Worm (Caenorhabditis elegans) whole organism, L4 larva: ENCODE results near the gene H35N09.2.
A peak's percentile ranks its signal among the peaks of the same experiment; 100 is the strongest.

Source experiments
- D1046.2 ChIP-seq: fragments of 200-800 bp; sonication (Bioruptor generic); IDR thresholded peaks from 2 replicates; pipeline ENCODE4 v1.3.6; 2022; ENCODE audit warnings: missing genetic modification characterization, missing compliant biosample characterization
- F10B5.3 ChIP-seq: sonication (generic microtip); optimal IDR thresholded peaks from 2 replicates; lab custom pipeline; 2016; ENCODE audit warnings: mild to moderate bottlenecking, missing genetic modification characterization, missing compliant biosample characterization
- F37D6.2 ChIP-seq: sonication (generic microtip); optimal IDR thresholded peaks from 2 replicates; lab custom pipeline; 2016; ENCODE audit warnings: mild to moderate bottlenecking, missing genetic modification characterization, missing compliant biosample characterization
- F44E2.7 ChIP-seq: fragments of 200-800 bp; sonication (Bioruptor generic); IDR thresholded peaks from 2 replicates; pipeline ENCODE4 v2.1.2; 2022; ENCODE audit warnings: missing genetic modification characterization, missing compliant biosample characterization
- F49E8.2 ChIP-seq: sonication (generic microtip); optimal IDR thresholded peaks from 2 replicates; lab custom pipeline; 2016; ENCODE audit warnings: missing compliant biosample characterization, mild to moderate bottlenecking, missing genetic modification characterization, borderline replicate concordance
- R02D3.7 ChIP-seq: fragments of 150-350 bp; sonication (generic microtip); optimal IDR thresholded peaks from 3 replicates; lab custom pipeline; 2014; ENCODE audit warnings: missing biosample characterization, missing genetic modification characterization
- Y105C5A.15 ChIP-seq: fragments of 200-800 bp; sonication (Bioruptor generic); IDR thresholded peaks from 2 replicates; pipeline ENCODE4 v1.3.6; 2022; ENCODE audit warnings: missing genetic modification characterization, missing compliant biosample characterization
- ZK337.2 ChIP-seq: fragments of 200-800 bp; sonication (Bioruptor generic); IDR thresholded peaks from 2 replicates; pipeline ENCODE4 v1.3.6; 2022; ENCODE audit warnings: missing genetic modification reagents, missing genetic modification characterization, missing compliant biosample characterization
- ZK546.5 ChIP-seq, 2 experiments: sonication (generic microtip); optimal IDR thresholded peaks; 2 replicates each; lab custom pipeline; 2017; ENCODE audit warnings: missing biosample characterization in 2 of 2, missing genetic modification characterization in 2 of 2
- aha-1 ChIP-seq: fragments of 150-350 bp; peaks from one replicate; lab custom pipeline; 2014; ENCODE audit warnings: missing biosample characterization, missing genetic modification characterization
- attf-4 ChIP-seq: sonication (generic microtip); optimal IDR thresholded peaks from 3 replicates; lab custom pipeline; 2017; ENCODE audit warnings: missing biosample characterization, missing genetic modification characterization
- ceh-20 ChIP-seq: fragments of 200-800 bp; sonication (Bioruptor generic); IDR thresholded peaks from 2 replicates; pipeline ENCODE4 v1.3.6; 2022; ENCODE audit warnings: missing genetic modification reagents, missing genetic modification characterization, missing compliant biosample characterization
- ceh-44 ChIP-seq: fragments of 200-800 bp; sonication (Bioruptor generic); IDR thresholded peaks from 2 replicates; pipeline ENCODE4 v1.3.6; 2022; ENCODE audit warnings: missing genetic modification reagents, missing genetic modification characterization, missing compliant biosample characterization
- ceh-62 ChIP-seq: sonication (generic microtip); optimal IDR thresholded peaks from 2 replicates; lab custom pipeline; 2017; ENCODE audit warnings: missing biosample characterization, missing genetic modification characterization
- ceh-82 ChIP-seq: sonication (generic microtip); optimal IDR thresholded peaks from 2 replicates; lab custom pipeline; 2017; ENCODE audit warnings: missing biosample characterization, missing genetic modification characterization
- daf-12 ChIP-seq: fragments of 150-350 bp; optimal IDR thresholded peaks from 2 replicates; lab custom pipeline; 2014; ENCODE audit warnings: missing biosample characterization, missing genetic modification reagents, missing genetic modification characterization
- daf-16 ChIP-seq, 3 experiments: sonication (generic microtip); optimal IDR thresholded peaks; 2 replicates each; lab custom pipeline; 2016 to 2017; ENCODE audit warnings: missing genetic modification characterization in 3 of 3, missing genetic modification reagents in 3 of 3, mild to moderate bottlenecking in 2 of 3, missing compliant biosample characterization in 2 of 3, missing biosample characterization in 1 of 3, moderate library complexity in 1 of 3
- daf-19 ChIP-seq: fragments of 200-800 bp; sonication (Bioruptor generic); conservative IDR thresholded peaks from 2 replicates; pipeline ENCODE4 v1.3.6; 2022; ENCODE audit warnings: missing genetic modification characterization, missing compliant biosample characterization
- daf-8 ChIP-seq: fragments of 200-800 bp; sonication (Bioruptor generic); IDR thresholded peaks from 2 replicates; pipeline ENCODE4 v1.3.6; 2022; ENCODE audit warnings: missing genetic modification characterization, missing compliant biosample characterization
- egl-27 ChIP-seq: sonication (generic microtip); optimal IDR thresholded peaks from 3 replicates; lab custom pipeline; 2017; ENCODE audit warnings: missing biosample characterization, missing genetic modification reagents, missing genetic modification characterization
- hlh-11 ChIP-seq: fragments of 200-800 bp; sonication (Bioruptor generic); optimal IDR thresholded peaks from 2 replicates; lab custom pipeline; 2018; ENCODE audit warnings: mild to moderate bottlenecking, missing genetic modification characterization, missing compliant biosample characterization
- jun-1 ChIP-seq: fragments of 150-350 bp; optimal IDR thresholded peaks from 2 replicates; lab custom pipeline; 2014; ENCODE audit warnings: missing biosample characterization, missing genetic modification reagents, missing genetic modification characterization
- lin-39 ChIP-seq: fragments of 150-350 bp; optimal IDR thresholded peaks from 2 replicates; lab custom pipeline; 2014; ENCODE audit warnings: missing biosample characterization, missing genetic modification reagents, missing genetic modification characterization
- lir-3 ChIP-seq: sonication (generic microtip); optimal IDR thresholded peaks from 2 replicates; lab custom pipeline; 2016; ENCODE audit warnings: mild to moderate bottlenecking, missing genetic modification characterization, missing compliant biosample characterization
- mdl-1 ChIP-seq, 2 experiments: fragments of 150-350 bp in 1 of 2; sonication (generic microtip) in 1 of 2; optimal IDR thresholded peaks; 2 replicates each; lab custom pipeline; 2014 to 2017; ENCODE audit warnings: missing biosample characterization in 2 of 2, missing genetic modification characterization in 2 of 2
- mep-1 ChIP-seq: fragments of 150-350 bp; sonication (generic microtip); optimal IDR thresholded peaks from 3 replicates; lab custom pipeline; 2014; ENCODE audit warnings: missing biosample characterization, missing genetic modification characterization
- mes-2 ChIP-seq: sonication (generic microtip); optimal IDR thresholded peaks from 2 replicates; lab custom pipeline; 2016; ENCODE audit warnings: missing genotype, mild to moderate bottlenecking, missing genetic modification characterization, missing compliant biosample characterization; ENCODE audit not compliant: poor library complexity, severe bottlenecking
- nhr-10 ChIP-seq: fragments of 150-350 bp; optimal IDR thresholded peaks from 2 replicates; lab custom pipeline; 2014; ENCODE audit warnings: missing biosample characterization, missing genetic modification characterization
- nhr-11 ChIP-seq: fragments of 150-350 bp; optimal IDR thresholded peaks from 2 replicates; lab custom pipeline; 2014; ENCODE audit warnings: missing biosample characterization, missing genetic modification characterization
- nhr-237 ChIP-seq: sonication (generic microtip); optimal IDR thresholded peaks from 2 replicates; lab custom pipeline; 2017; ENCODE audit warnings: missing biosample characterization, missing genetic modification characterization
- nhr-25 ChIP-seq: sonication (generic microtip); optimal IDR thresholded peaks from 2 replicates; lab custom pipeline; 2017; ENCODE audit warnings: missing genetic modification characterization, mild to moderate bottlenecking, missing compliant biosample characterization, antibody characterized with exemption, moderate library complexity, borderline replicate concordance; ENCODE audit not compliant: insufficient read depth
- pha-4 ChIP-seq, 2 experiments: fragments of 150-350 bp in 1 of 2; fragments of 200-800 bp in 1 of 2; sonication (Bioruptor generic) in 1 of 2; IDR thresholded peaks in 1 of 2; optimal IDR thresholded peaks in 1 of 2; 2 replicates each; pipeline versions ENCODE4 v1.3.6 to Lab custom; 2014 to 2022; ENCODE audit warnings: missing genetic modification characterization in 2 of 2, missing genetic modification reagents in 2 of 2, missing biosample characterization in 1 of 2, missing compliant biosample characterization in 1 of 2
- php-3 ChIP-seq: fragments of 200-800 bp; sonication (Bioruptor generic); IDR thresholded peaks from 2 replicates; pipeline ENCODE4 v1.3.6; 2022; ENCODE audit warnings: missing genetic modification reagents, missing genetic modification characterization, missing compliant biosample characterization
- set-16 ChIP-seq: fragments of 200-800 bp; sonication (Bioruptor generic); IDR thresholded peaks from 2 replicates; pipeline ENCODE4 v1.3.6; 2022; ENCODE audit warnings: missing genetic modification reagents, missing genetic modification characterization, missing compliant biosample characterization
- skn-1 ChIP-seq: fragments of 150-350 bp; optimal IDR thresholded peaks from 2 replicates; lab custom pipeline; 2014; ENCODE audit warnings: missing biosample characterization, missing genetic modification characterization
- snpc-4 ChIP-seq: fragments of 150-350 bp; optimal IDR thresholded peaks from 2 replicates; lab custom pipeline; 2014; ENCODE audit warnings: missing biosample characterization, missing genetic modification characterization
- tag-97 ChIP-seq: fragments of 200-800 bp; sonication (Bioruptor generic); IDR thresholded peaks from 2 replicates; pipeline ENCODE4 v1.3.6; 2022; ENCODE audit warnings: missing genetic modification characterization, missing compliant biosample characterization
- tra-1 ChIP-seq: fragments of 200-800 bp; sonication (Bioruptor generic); IDR thresholded peaks from 2 replicates; pipeline ENCODE4 v1.3.6; 2022; ENCODE audit warnings: missing genetic modification reagents, missing genetic modification characterization, missing compliant biosample characterization
- unc-39 ChIP-seq: sonication (generic microtip); optimal IDR thresholded peaks from 2 replicates; lab custom pipeline; 2017; ENCODE audit warnings: missing biosample characterization, missing genetic modification characterization
- unc-62 ChIP-seq, 3 experiments: fragments of 150-350 bp in 1 of 3; sonication (generic microtip); optimal IDR thresholded peaks in 2 of 3; peaks in 1 of 3; 1 replicate in 1 of 3; 2 replicates in 2 of 3; lab custom pipeline; 2014 to 2017; ENCODE audit warnings: missing biosample characterization in 3 of 3, missing genetic modification characterization in 3 of 3, missing genetic modification reagents in 3 of 3, missing genotype in 1 of 3
- vab-7 ChIP-seq: fragments of 200-800 bp; sonication (Bioruptor generic); IDR thresholded peaks from 2 replicates; pipeline ENCODE4 v1.3.6; 2022; ENCODE audit warnings: missing genetic modification reagents, missing genetic modification characterization, missing compliant biosample characterization
- zip-2 ChIP-seq: fragments of 150-350 bp; optimal IDR thresholded peaks from 2 replicates; lab custom pipeline; 2014; ENCODE audit warnings: missing biosample characterization, missing genetic modification characterization

H35N09.2 gene

DNA sequence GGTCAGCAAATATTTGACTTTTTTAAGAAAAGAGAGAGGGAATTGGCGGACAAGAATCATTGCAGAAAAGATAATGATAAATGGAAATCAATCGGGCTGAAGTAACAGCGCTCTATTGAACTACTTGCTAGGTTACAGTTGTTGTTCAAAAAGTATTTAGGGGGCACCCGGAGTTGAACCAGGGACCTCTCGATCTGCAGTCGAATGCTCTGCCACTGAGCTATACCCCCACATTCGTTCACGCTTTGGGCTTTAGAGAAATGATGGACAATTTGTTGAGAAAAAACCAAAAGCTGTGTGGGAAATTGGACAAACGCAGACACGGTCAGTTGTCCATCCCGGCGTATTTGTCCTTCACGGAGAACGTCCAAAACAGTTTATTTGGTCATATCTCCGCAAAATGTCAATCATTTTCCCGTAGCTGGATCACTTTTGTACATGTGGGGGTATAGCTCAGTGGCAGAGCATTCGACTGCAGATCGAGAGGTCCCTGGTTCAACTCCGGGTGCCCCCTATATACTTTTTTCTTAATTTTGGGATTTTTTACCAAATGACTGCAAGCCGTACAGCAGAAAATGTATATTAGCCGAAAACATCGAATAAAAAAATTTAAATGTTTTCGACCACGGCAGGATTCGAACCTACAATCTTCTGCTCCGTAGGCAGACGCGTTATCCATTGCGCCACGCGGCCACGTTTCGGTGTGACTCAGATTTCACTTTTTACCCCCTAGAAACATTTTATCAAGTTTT lies 19.2 kb upstream of the H35N09.2 start (continued):
- TF ChIP-seq php-3 (GFP tag; lab: Robert Waterston, UW) = 0 out of 2 replicates have a peak, but pooled peaks have one; percentile 35
- no peak for TF ChIP-seq nhr-25 (tag; lab: Kevin White, UChicago)
- no peak for TF ChIP-seq nhr-11 (tag; lab: Kevin White, UChicago)
- TF ChIP-seq tra-1 (GFP tag; lab: Robert Waterston, UW) = peak; percentile 70
- TF ChIP-seq lir-3 (tag; lab: Kevin White, UChicago) = peak; percentile 55
- 0 out of 2 replicates have a peak, but pooled peaks have one; percentile 40 for TF ChIP-seq ceh-20 (GFP tag; lab: Robert Waterston, UW)

DNA sequence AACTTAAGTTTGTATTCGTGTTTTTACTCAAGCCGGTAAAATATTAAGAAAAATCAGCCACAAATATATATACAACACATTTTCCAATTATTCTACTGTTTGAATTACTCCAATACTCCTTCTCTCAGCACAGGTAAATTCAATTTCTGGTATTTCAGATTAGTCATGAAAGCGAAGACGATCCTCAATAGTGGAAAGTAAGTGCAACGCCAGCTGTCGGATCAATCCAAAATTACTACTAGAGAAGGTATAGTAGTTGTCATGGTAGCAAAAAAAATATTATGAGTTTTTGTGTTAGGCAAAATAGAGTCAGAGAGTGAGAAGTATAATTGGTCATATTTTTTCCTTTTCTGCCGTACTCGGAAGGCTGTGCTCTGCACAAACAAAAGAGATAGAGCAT lies 8.2 kb upstream of the H35N09.2 start, which contains the start of gene K01A12.2:
TSS of gene K01A12.2 (plus strand) at position 301 of the 400 bp plus-strand sequence.
- TF ChIP-seq F10B5.3 (tag; lab: Kevin White, UChicago) = no peak
- TF ChIP-seq lin-39 (tag; lab: Kevin White, UChicago) = no peak
- TF ChIP-seq egl-27 (tag; lab: Kevin White, UChicago) = no peak
- TF ChIP-seq F44E2.7 (GFP tag; lab: Robert Waterston, UW) = no peak
- no peak for TF ChIP-seq mep-1 (tag; lab: Kevin White, UChicago)
- TF ChIP-seq jun-1 (tag; lab: Kevin White, UChicago) = no peak
- TF ChIP-seq attf-4 (tag; lab: Kevin White, UChicago) = no peak
- no peak for TF ChIP-seq ceh-62 (tag; lab: Kevin White, UChicago)
- no peak for TF ChIP-seq pha-4 (GFP tag; IDR thresholded peaks at IDR 0.05; lab: Robert Waterston, UW)
- no peak for TF ChIP-seq pha-4 (tag; optimal IDR thresholded peaks at IDR 0.05; lab: Kevin White, UChicago)
- TF ChIP-seq F49E8.2 = no peak
- TF ChIP-seq nhr-237 (tag; lab: Kevin White, UChicago) = no peak
- TF ChIP-seq unc-39 (tag; lab: Kevin White, UChicago) = no peak
- TF ChIP-seq skn-1 = no peak
- TF ChIP-seq daf-16 (GFP tag; optimal IDR thresholded peaks at IDR 0.05; lab: Kevin White, UChicago) = no peak
- TF ChIP-seq daf-16 (tag; optimal IDR thresholded peaks at IDR 0.05; lab: Kevin White, UChicago) = no peak
- TF ChIP-seq daf-19 (GFP tag; lab: Robert Waterston, UW) = no peak
- TF ChIP-seq mes-2 (tag; lab: Kevin White, UChicago) = no peak
- TF ChIP-seq tag-97 = no peak
- TF ChIP-seq ZK337.2 (GFP tag; lab: Robert Waterston, UW) = no peak
- TF ChIP-seq ceh-20 (GFP tag; lab: Robert Waterston, UW) = no peak
- no peak for TF ChIP-seq Y105C5A.15 (GFP tag; lab: Robert Waterston, UW)

- TF ChIP-seq set-16 (no peak), vab-7 (GFP tag; lab: Robert Waterston, UW) (no peak), R02D3.7 (no peak), unc-62 (GFP tag; optimal IDR thresholded peaks at IDR 0.05 in 1 of 2; lab: Kevin White, UChicago) (peak in 1 of 2 experiments; percentile 58), unc-62 (tag; optimal IDR thresholded peaks at IDR 0.05; lab: Kevin White, UChicago) (no peak), ZK546.5 (tag; optimal IDR thresholded peaks at IDR 0.05; lab: Kevin White, UChicago) (no peak), hlh-11 (tag; lab: Kevin White, UChicago) (no peak), daf-8 (GFP tag; lab: Robert Waterston, UW) (no peak), aha-1 (tag; lab: Kevin White, UChicago) (peak; percentile 12), ceh-44 (no peak), nhr-11 (tag; lab: Kevin White, UChicago) (peak; percentile 26), daf-12 (no peak), D1046.2 (GFP tag; lab: Robert Waterston, UW) (no peak), nhr-10 (tag; lab: Kevin White, UChicago) (no peak), zip-2 (no peak), mdl-1 (tag; optimal IDR thresholded peaks at IDR 0.05; lab: Kevin White, UChicago) (no peak), Y105C5A.15 (GFP tag; lab: Robert Waterston, UW) (no peak), F37D6.2 (tag; lab: Kevin White, UChicago) (no peak), ceh-82 (tag; lab: Kevin White, UChicago) (no peak), snpc-4 (tag; lab: Kevin White, UChicago) (no peak)
These were observed 7.4 kb upstream of the H35N09.2 start for ce11 chrX:8612278-8612677.
